Fruit fly (Drosophila melanogaster): ENCODE data around the gene Octbeta2R.

Gene Octbeta2R

DNA sequence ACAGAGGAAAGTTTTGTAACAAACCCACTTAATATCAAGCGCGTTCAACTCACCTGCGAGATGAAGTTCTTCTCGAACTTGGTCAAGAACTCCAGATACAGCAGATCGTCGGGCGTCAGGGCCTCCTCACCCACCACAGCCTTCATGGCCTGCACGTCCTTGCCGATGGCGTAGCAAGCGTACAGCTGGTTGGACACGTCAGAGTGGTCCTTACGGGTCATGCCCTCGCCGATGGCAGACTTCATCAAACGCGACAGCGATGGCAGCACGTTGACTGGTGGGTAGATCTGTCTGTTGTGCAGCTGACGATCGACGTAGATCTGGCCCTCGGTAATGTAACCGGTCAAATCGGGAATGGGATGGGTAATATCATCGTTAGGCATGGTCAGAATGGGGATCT lies 29.4 kb upstream of the Octbeta2R start:
- TF ChIP-seq CG9139 (GFP tag; optimal IDR thresholded peaks at IDR 0.05), result no peak
- TF ChIP-seq CG3032 (tag; optimal IDR thresholded peaks at IDR 0.05), result no peak
- TF ChIP-seq CG6808 (GFP tag; optimal IDR thresholded peaks at IDR 0.05), result no peak
- TF ChIP-seq net (GFP tag; optimal IDR thresholded peaks at IDR 0.05), result no peak
- no peak for TF ChIP-seq spab (GFP tag; optimal IDR thresholded peaks at IDR 0.05)
- TF ChIP-seq Ets21C (GFP tag; optimal IDR thresholded peaks at IDR 0.05), result no peak
- TF ChIP-seq CG7368 (GFP tag; optimal IDR thresholded peaks at IDR 0.05), result no peak
- TF ChIP-seq Smox (GFP tag; optimal IDR thresholded peaks at IDR 0.05), result no peak
- no peak for TF ChIP-seq Met (GFP tag; optimal IDR thresholded peaks at IDR 0.05)
- no peak for TF ChIP-seq CG10669 (GFP tag; optimal IDR thresholded peaks at IDR 0.05)
- no peak for TF ChIP-seq CG31627 (GFP tag; optimal IDR thresholded peaks at IDR 0.05)

DNA sequence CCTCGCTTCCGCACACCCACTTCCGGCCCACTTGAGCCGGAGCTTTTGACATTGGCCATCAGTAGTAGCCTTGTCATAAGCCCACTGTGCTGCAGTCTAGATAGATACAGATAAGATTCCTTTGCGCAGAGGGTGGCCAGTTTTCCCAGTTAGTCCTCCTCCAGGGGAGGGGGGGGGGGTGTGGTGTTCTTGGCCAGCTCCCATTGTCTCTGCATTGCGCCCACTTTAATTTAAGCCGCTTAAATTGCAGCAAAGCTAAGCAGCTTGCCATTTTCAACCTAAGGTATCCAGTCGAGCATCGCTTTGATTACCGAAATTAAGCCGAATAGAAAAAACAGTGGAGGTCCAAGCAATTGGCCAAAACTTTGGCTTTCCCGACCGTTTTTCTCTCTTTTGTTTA lies 27.3 kb upstream of the Octbeta2R start:
- TF ChIP-seq topi (GFP tag; optimal IDR thresholded peaks at IDR 0.05) (no peak), lz (GFP tag; optimal IDR thresholded peaks at IDR 0.05) (no peak), CG15336 (GFP tag; IDR thresholded peaks at IDR 0.05) (no peak), net (GFP tag; optimal IDR thresholded peaks at IDR 0.05) (no peak), CG7368 (GFP tag; optimal IDR thresholded peaks at IDR 0.05) (no peak), salr (GFP tag; optimal IDR thresholded peaks at IDR 0.05) (no peak), CG6792 (GFP tag; optimal IDR thresholded peaks at IDR 0.05) (no peak), Smox (GFP tag; optimal IDR thresholded peaks at IDR 0.05) (no peak), Hr4 (GFP tag; optimal IDR thresholded peaks at IDR 0.05) (no peak), CG11294 (GFP tag; IDR thresholded peaks at IDR 0.05) (no peak), Gug (GFP tag; IDR thresholded peaks at IDR 0.05) (no peak), pdm3 (GFP tag; optimal IDR thresholded peaks at IDR 0.05) (no peak), CG8632 (GFP tag; optimal IDR thresholded peaks at IDR 0.05) (no peak), CG3032 (tag; optimal IDR thresholded peaks at IDR 0.05) (no peak), dac (GFP tag; optimal IDR thresholded peaks at IDR 0.05) (no peak), fd59A (GFP tag; optimal IDR thresholded peaks at IDR 0.05) (no peak), Eip78C (GFP tag) (no peak), Sox15 (GFP tag; optimal IDR thresholded peaks at IDR 0.05) (no peak), vri (GFP tag; optimal IDR thresholded peaks at IDR 0.05) (no peak)

DNA sequence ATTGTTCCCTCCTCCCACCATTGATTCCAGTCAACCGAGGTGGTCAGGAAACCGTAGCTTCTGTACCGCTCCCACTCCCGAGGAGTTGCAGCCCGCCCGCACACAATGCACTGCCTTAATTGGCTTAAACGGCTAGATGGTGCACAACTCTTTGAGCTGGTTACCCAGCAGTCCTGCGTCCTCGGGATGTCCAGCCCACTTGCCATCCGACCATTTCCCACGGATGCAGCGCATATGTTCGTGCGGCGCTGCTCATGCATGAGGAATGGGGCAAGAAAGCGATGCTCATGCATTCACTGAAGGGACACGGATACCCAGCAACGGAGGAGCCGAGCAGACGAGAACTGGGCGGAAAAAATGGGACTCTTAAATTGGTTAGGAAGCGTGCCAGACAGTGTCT lies 20.0 kb upstream of the Octbeta2R start:
- TF ChIP-seq CG6854 (GFP tag; optimal IDR thresholded peaks at IDR 0.05) (no peak), vri (GFP tag; optimal IDR thresholded peaks at IDR 0.05) (no peak), CG10631 (GFP tag; optimal IDR thresholded peaks at IDR 0.05) (no peak), Blimp-1 (GFP tag; optimal IDR thresholded peaks at IDR 0.05) (no peak), CG31627 (GFP tag; optimal IDR thresholded peaks at IDR 0.05) (no peak), CG32006 (GFP tag; optimal IDR thresholded peaks at IDR 0.05) (no peak), acj6 (GFP tag; optimal IDR thresholded peaks at IDR 0.05) (no peak), Ets21C (GFP tag; optimal IDR thresholded peaks at IDR 0.05) (no peak), Eip93F (GFP tag; optimal IDR thresholded peaks at IDR 0.05) (no peak), Eip75B (GFP tag; optimal IDR thresholded peaks at IDR 0.05) (no peak), CG11294 (GFP tag; IDR thresholded peaks at IDR 0.05) (no peak), CG10669 (GFP tag; optimal IDR thresholded peaks at IDR 0.05) (no peak), dsx (GFP tag; optimal IDR thresholded peaks at IDR 0.05; ENCODE audit: poor library complexity, severe bottlenecking) (no peak)

DNA sequence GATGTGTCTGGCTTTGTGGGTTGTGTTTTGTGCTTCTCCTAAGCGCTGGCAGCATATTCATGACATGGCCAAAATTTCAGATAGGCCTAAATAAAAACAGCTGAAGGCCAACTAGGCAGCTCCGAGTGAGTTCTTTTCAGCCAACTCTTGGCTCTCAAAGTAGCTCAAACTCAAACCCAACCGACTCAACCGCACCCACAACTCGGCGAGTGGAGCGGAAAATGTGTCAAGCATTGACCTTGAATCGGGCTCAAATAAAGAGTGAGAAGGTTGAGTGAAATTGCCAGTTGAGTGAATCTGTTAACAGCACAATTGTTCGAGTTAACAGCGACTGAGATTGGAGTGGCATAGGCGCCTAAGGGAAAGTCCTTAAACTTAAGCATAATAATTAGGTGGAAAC lies 16.4 kb upstream of the Octbeta2R start:
- no peak for TF ChIP-seq CG6792 (GFP tag; optimal IDR thresholded peaks at IDR 0.05)
- TF ChIP-seq Ets21C (GFP tag; optimal IDR thresholded peaks at IDR 0.05), result no peak
- TF ChIP-seq Hr39 (GFP tag; optimal IDR thresholded peaks at IDR 0.05), result no peak
- no peak for TF ChIP-seq Sox14 (GFP tag; optimal IDR thresholded peaks at IDR 0.05)
- TF ChIP-seq CG8632 (GFP tag; optimal IDR thresholded peaks at IDR 0.05), result no peak
- no peak for TF ChIP-seq pdm3 (GFP tag; optimal IDR thresholded peaks at IDR 0.05)
- TF ChIP-seq CG8119 (GFP tag; IDR thresholded peaks at IDR 0.05), result no peak
- TF ChIP-seq CG6808 (GFP tag; optimal IDR thresholded peaks at IDR 0.05), result no peak
- TF ChIP-seq Eip78C (GFP tag), result no peak
- no peak for TF ChIP-seq cyc (GFP tag; optimal IDR thresholded peaks at IDR 0.05)
- TF ChIP-seq dsx (GFP tag; optimal IDR thresholded peaks at IDR 0.05; ENCODE audit: poor library complexity, severe bottlenecking), result no peak
- TF ChIP-seq Smox (GFP tag; optimal IDR thresholded peaks at IDR 0.05), result no peak
- no peak for TF ChIP-seq CG8319 (GFP tag; optimal IDR thresholded peaks at IDR 0.05)
- TF ChIP-seq CG9139 (GFP tag; optimal IDR thresholded peaks at IDR 0.05), result no peak
- no peak for TF ChIP-seq lz (GFP tag; optimal IDR thresholded peaks at IDR 0.05)
